Worm (Caenorhabditis elegans) whole organism, young adult: Measurements from ENCODE around the gene nlp-56.
A peak's percentile ranks its signal among the peaks of the same experiment; 100 is the strongest.
"Not testable (repeated sequence)": the region's sequence is repeated elsewhere in the genome, so short reads cannot be mapped to it uniquely, and the experiment has no call there.

Source experiments
- C17E4.6 ChIP-seq: fragments of 200-800 bp; sonication (Bioruptor generic); IDR thresholded peaks from 2 replicates; pipeline ENCODE4 v1.3.6; 2022; ENCODE audit warnings: missing genetic modification reagents, missing genetic modification characterization, missing compliant biosample characterization
- F52B5.7 ChIP-seq: sonication (generic microtip); optimal IDR thresholded peaks from 2 replicates; lab custom pipeline; 2016; ENCODE audit warnings: mild to moderate bottlenecking, missing genetic modification characterization, missing compliant biosample characterization
- F57A8.1 ChIP-seq: fragments of 200-800 bp; sonication (Bioruptor generic); optimal IDR thresholded peaks from 2 replicates; lab custom pipeline; 2018; ENCODE audit warnings: mild to moderate bottlenecking, missing genetic modification characterization, moderate library complexity, missing compliant biosample characterization
- athp-1 ChIP-seq: sonication (generic microtip); optimal IDR thresholded peaks from 2 replicates; lab custom pipeline; 2017; ENCODE audit warnings: mild to moderate bottlenecking, missing genetic modification characterization, missing compliant biosample characterization
- attf-5 ChIP-seq: fragments of 200-800 bp; sonication (Bioruptor generic); optimal IDR thresholded peaks from 2 replicates; lab custom pipeline; 2018; ENCODE audit warnings: mild to moderate bottlenecking, missing genetic modification characterization, missing compliant biosample characterization
- attf-6 ChIP-seq: fragments of 200-800 bp; sonication (Bioruptor generic); IDR thresholded peaks from 2 replicates; pipeline ENCODE4 v1.3.6; 2022; ENCODE audit warnings: missing genetic modification reagents, missing genetic modification characterization, missing compliant biosample characterization
- cebp-1 ChIP-seq, 2 experiments: fragments of 200-800 bp in 1 of 2; sonication (Bioruptor generic) in 1 of 2; sonication (generic microtip) in 1 of 2; IDR thresholded peaks in 1 of 2; optimal IDR thresholded peaks in 1 of 2; 2 replicates each; pipeline versions ENCODE4 v1.3.6 to Lab custom; 2017 to 2022; ENCODE audit warnings: missing compliant biosample characterization in 2 of 2, missing genetic modification characterization in 2 of 2, mild to moderate bottlenecking in 1 of 2, missing genetic modification reagents in 1 of 2, moderate library complexity in 1 of 2
- ceh-100 ChIP-seq: fragments of 200-800 bp; sonication (Bioruptor generic); IDR thresholded peaks from 2 replicates; pipeline ENCODE4 v1.3.6; 2022; ENCODE audit warnings: missing genetic modification reagents, missing genetic modification characterization, missing compliant biosample characterization
- ceh-58 ChIP-seq: fragments of 200-800 bp; sonication (Bioruptor generic); IDR thresholded peaks from 2 replicates; pipeline ENCODE4 v1.3.6; 2022; ENCODE audit warnings: missing genetic modification characterization, missing compliant biosample characterization
- ceh-79 ChIP-seq: sonication (generic microtip); optimal IDR thresholded peaks from 2 replicates; lab custom pipeline; 2017; ENCODE audit warnings: mild to moderate bottlenecking, missing genetic modification characterization, missing compliant biosample characterization
- efl-1 ChIP-seq: fragments of 150-350 bp; optimal IDR thresholded peaks from 2 replicates; lab custom pipeline; 2014; ENCODE audit warnings: missing biosample characterization, missing genetic modification reagents, missing genetic modification characterization
- egrh-3 ChIP-seq: fragments of 200-800 bp; sonication (Bioruptor generic); IDR thresholded peaks from 2 replicates; pipeline ENCODE4 v1.3.6; 2022; ENCODE audit warnings: missing genetic modification reagents, missing genetic modification characterization, missing compliant biosample characterization
- ekl-4 ChIP-seq: fragments of 200-800 bp; sonication (Bioruptor generic); IDR thresholded peaks from 2 replicates; pipeline ENCODE4 v1.3.6; 2022; ENCODE audit warnings: missing genetic modification reagents, missing genetic modification characterization, missing compliant biosample characterization
- ets-4 ChIP-seq: fragments of 200-800 bp; sonication (Bioruptor generic); optimal IDR thresholded peaks from 2 replicates; lab custom pipeline; 2018; ENCODE audit warnings: mild to moderate bottlenecking, missing genetic modification characterization, missing compliant biosample characterization
- hmg-1.2 ChIP-seq: fragments of 200-800 bp; sonication (Bioruptor generic); IDR thresholded peaks from 2 replicates; pipeline ENCODE4 v1.3.6; 2022; ENCODE audit warnings: missing genetic modification reagents, missing genetic modification characterization, missing compliant biosample characterization
- hmg-20 ChIP-seq: fragments of 200-800 bp; sonication (Bioruptor generic); IDR thresholded peaks from 2 replicates; pipeline ENCODE4 v1.3.6; 2022; ENCODE audit warnings: missing genetic modification reagents, missing genetic modification characterization, missing compliant biosample characterization
- hrde-1 ChIP-seq: sonication (generic microtip); optimal IDR thresholded peaks from 2 replicates; lab custom pipeline; 2016; ENCODE audit warnings: missing genetic modification characterization, mild to moderate bottlenecking, missing compliant biosample characterization, moderate library complexity, missing genotype, missing genetic modification reagents, borderline replicate concordance
- let-607 ChIP-seq, 2 experiments: fragments of 200-800 bp in 1 of 2; sonication (Bioruptor generic) in 1 of 2; sonication (generic microtip) in 1 of 2; optimal IDR thresholded peaks; 2 replicates each; lab custom pipeline; 2016 to 2018; ENCODE audit warnings: mild to moderate bottlenecking in 2 of 2, missing compliant biosample characterization in 2 of 2, missing genetic modification characterization in 2 of 2, moderate library complexity in 2 of 2, missing genotype in 1 of 2
- lin-40 ChIP-seq: sonication (generic microtip); optimal IDR thresholded peaks from 2 replicates; lab custom pipeline; 2016; ENCODE audit warnings: missing genetic modification characterization, mild to moderate bottlenecking, missing compliant biosample characterization, missing genotype, missing genetic modification reagents
- lsl-1 ChIP-seq: fragments of 200-800 bp; sonication (Bioruptor generic); optimal IDR thresholded peaks from 2 replicates; lab custom pipeline; 2018; ENCODE audit warnings: mild to moderate bottlenecking, missing genetic modification characterization, moderate library complexity, missing compliant biosample characterization
- madf-6 ChIP-seq: fragments of 200-800 bp; sonication (Bioruptor generic); IDR thresholded peaks from 2 replicates; pipeline ENCODE4 v1.3.6; 2022; ENCODE audit warnings: missing genetic modification reagents, missing genetic modification characterization, missing compliant biosample characterization
- madf-8 ChIP-seq: fragments of 200-800 bp; sonication (Bioruptor generic); conservative IDR thresholded peaks from 2 replicates; pipeline ENCODE4 v1.3.6; 2022; ENCODE audit warnings: missing genetic modification reagents, missing genetic modification characterization, missing compliant biosample characterization
- nhr-179 ChIP-seq: sonication (generic microtip); optimal IDR thresholded peaks from 2 replicates; lab custom pipeline; 2016; ENCODE audit warnings: mild to moderate bottlenecking, missing genetic modification characterization, missing compliant biosample characterization
- pbrm-1 ChIP-seq: fragments of 200-800 bp; sonication (Bioruptor generic); IDR thresholded peaks from 2 replicates; pipeline ENCODE4 v1.3.6; 2022; ENCODE audit warnings: missing genetic modification reagents, missing genetic modification characterization, missing compliant biosample characterization
- rcor-1 ChIP-seq: fragments of 200-800 bp; sonication (Bioruptor generic); IDR thresholded peaks from 2 replicates; pipeline ENCODE4 v1.3.6; 2022; ENCODE audit warnings: missing genetic modification reagents, missing genetic modification characterization, missing compliant biosample characterization
- snpc-1.1 ChIP-seq: sonication (generic microtip); optimal IDR thresholded peaks from 2 replicates; lab custom pipeline; 2017; ENCODE audit warnings: missing genetic modification characterization, mild to moderate bottlenecking, missing compliant biosample characterization, antibody characterized with exemption, moderate library complexity, missing genotype, missing genetic modification reagents; ENCODE audit not compliant: insufficient read depth
- snpc-4 ChIP-seq, 5 experiments: fragments of 150-350 bp in 1 of 5; sonication (generic microtip) in 4 of 5; optimal IDR thresholded peaks; 2 replicates each; lab custom pipeline; 2014 to 2018; ENCODE audit warnings: missing genetic modification characterization in 5 of 5, missing biosample characterization in 3 of 5, antibody characterized with exemption in 2 of 5, mild to moderate bottlenecking in 2 of 5, missing compliant biosample characterization in 2 of 5, missing genotype in 2 of 5, moderate library complexity in 2 of 5, missing genetic modification reagents in 1 of 5
- tbp1 ChIP-seq: fragments of 200-800 bp; sonication (Bioruptor generic); optimal IDR thresholded peaks from 2 replicates; lab custom pipeline; 2018; ENCODE audit warnings: mild to moderate bottlenecking, missing genetic modification characterization, missing compliant biosample characterization

The nlp-56 gene

ce11 chrIV:14759662-14760061 is 24.9 kb downstream of the nlp-56 start:
- TF ChIP-seq snpc-1.1: peak; percentile 51
- no peak for TF ChIP-seq let-607 (tag; optimal IDR thresholded peaks at IDR 0.05; lab: Kevin White, UChicago)
- no peak for TF ChIP-seq snpc-4 (GFP tag; optimal IDR thresholded peaks at IDR 0.05; lab: Kevin White, UChicago)
- peak in 3 of 4 experiments; percentile 72 to 92 (median 77) for TF ChIP-seq snpc-4 (tag; optimal IDR thresholded peaks at IDR 0.05; lab: Kevin White, UChicago)
- peak; percentile 36 for TF ChIP-seq hmg-1.2 (GFP tag; lab: Robert Waterston, UW)
- no peak for TF ChIP-seq ceh-58 (GFP tag; lab: Robert Waterston, UW)
- TF ChIP-seq, all 124 proteins: peak for 3

- TF ChIP-seq attf-6 (GFP tag; lab: Robert Waterston, UW) (peak; percentile 67; the same call in 1 of the 2 replicates), ceh-100 (GFP tag; lab: Robert Waterston, UW) (no peak), madf-8 (no peak)
These were observed 26.8 kb downstream of the nlp-56 start for ce11 chrIV:14757786-14758185.

ce11 chrIV:14754912-14755311 is 29.6 kb downstream of the nlp-56 start, which contains the start of gene Y57G11C.499:
Gene Y57G11C.499, minus strand, starts transcription at chrIV:14754934.
- peak; percentile 88 for TF ChIP-seq attf-6 (GFP tag; lab: Robert Waterston, UW)
- peak; percentile 79 for TF ChIP-seq lsl-1 (GFP tag; lab: Kevin White, UChicago)
- TF ChIP-seq snpc-4 (GFP tag; optimal IDR thresholded peaks at IDR 0.05; lab: Kevin White, UChicago): peak; percentile 78
- TF ChIP-seq snpc-4 (tag; optimal IDR thresholded peaks at IDR 0.05; lab: Kevin White, UChicago): peak in 3 of 4 experiments; percentile 89 to 93 (median 91)
- TF ChIP-seq ets-4 (GFP tag; lab: Kevin White, UChicago): no peak
- TF ChIP-seq tbp1 (GFP tag; lab: Kevin White, UChicago): peak; percentile 10
- no peak for TF ChIP-seq ceh-79 (tag; lab: Kevin White, UChicago)
- TF ChIP-seq madf-6 (GFP tag; lab: Robert Waterston, UW): peak; percentile 56; the same call in 1 of the 2 replicates
- peak; percentile 8 for TF ChIP-seq efl-1

ce11 chrIV:14747578-14748208 is 36.8 kb downstream of the nlp-56 start:
- peak; percentile 51; the same call in 1 of the 2 replicates for TF ChIP-seq egrh-3
- TF ChIP-seq attf-6 (GFP tag; lab: Robert Waterston, UW): peak; percentile 90
- TF ChIP-seq snpc-4 (GFP tag; optimal IDR thresholded peaks at IDR 0.05; lab: Kevin White, UChicago): not testable (repeated sequence)
- peak in 2 of 4 experiments; percentile 81 to 94 for TF ChIP-seq snpc-4 (tag; optimal IDR thresholded peaks at IDR 0.05; lab: Kevin White, UChicago)

- TF ChIP-seq hmg-20 (no peak), nhr-179 (tag; lab: Kevin White, UChicago) (no peak), ekl-4 (no peak), F52B5.7 (tag; lab: Kevin White, UChicago) (no peak), rcor-1 (no peak), pbrm-1 (GFP tag; lab: Robert Waterston, UW) (no peak), ceh-100 (GFP tag; lab: Robert Waterston, UW) (no peak), madf-6 (GFP tag; lab: Robert Waterston, UW) (no peak), athp-1 (no peak), lsl-1 (GFP tag; lab: Kevin White, UChicago) (no peak), hrde-1 (tag; lab: Kevin White, UChicago) (no peak), cebp-1 (GFP tag; IDR thresholded peaks at IDR 0.05; lab: Robert Waterston, UW) (no peak), cebp-1 (tag; optimal IDR thresholded peaks at IDR 0.05; lab: Kevin White, UChicago) (no peak), hmg-1.2 (GFP tag; lab: Robert Waterston, UW) (no peak), C17E4.6 (GFP tag; lab: Robert Waterston, UW) (no peak), F57A8.1 (GFP tag; lab: Kevin White, UChicago) (no peak), lin-40 (no peak), attf-5 (no peak), ceh-58 (GFP tag; lab: Robert Waterston, UW) (no peak)
These were observed 42.6 kb downstream of the nlp-56 start for ce11 chrIV:14741926-14742325.
